Worm (Caenorhabditis elegans): ENCODE results near the gene F49E8.6.

DNA sequence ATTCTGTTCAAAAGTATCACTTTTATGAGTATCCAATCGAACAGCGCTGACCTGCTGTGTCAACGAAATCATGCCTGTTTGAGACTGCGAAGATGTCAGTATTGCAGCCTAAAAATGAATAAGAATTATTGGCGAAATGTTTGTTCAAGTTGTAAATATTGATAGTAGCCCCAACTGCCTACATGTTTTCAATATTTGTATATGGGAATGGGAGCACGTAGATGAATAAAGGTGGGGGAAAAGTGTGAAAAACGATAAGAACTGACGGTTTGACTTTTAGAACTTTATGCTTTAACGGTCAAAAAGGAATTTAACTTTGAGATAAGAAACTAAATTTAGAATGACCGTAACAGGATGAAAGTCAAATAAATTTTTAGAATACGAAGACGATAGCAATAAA, 34.2 kb downstream of the F49E8.6 start:
- TF ChIP-seq mel-28 (tag; optimal IDR thresholded peaks at IDR 0.05; ENCODE audit: borderline replicate concordance) (no peak), F22D6.2 (tag; optimal IDR thresholded peaks at IDR 0.05) (no peak), madf-6 (GFP tag; IDR thresholded peaks at IDR 0.05) (no peak), lsl-1 (GFP tag; optimal IDR thresholded peaks at IDR 0.05) (no peak), tlf-1 (GFP tag; optimal IDR thresholded peaks at IDR 0.05) (no peak), snpc-4 (GFP tag; optimal IDR thresholded peaks at IDR 0.05) (no peak), snpc-4 (tag; optimal IDR thresholded peaks at IDR 0.05) (no peak), snpc-1.1 (tag; optimal IDR thresholded peaks at IDR 0.05; ENCODE audit: insufficient read depth) (no peak), nfyb-1 (GFP tag; IDR thresholded peaks at IDR 0.05) (no peak), pha-4 (tag; optimal IDR thresholded peaks at IDR 0.05) (no peak), snpc-3.4 (tag; optimal IDR thresholded peaks at IDR 0.05) (no peak), unc-62 (GFP tag; optimal IDR thresholded peaks at IDR 0.05) (no peak), pbrm-1 (GFP tag; IDR thresholded peaks at IDR 0.05) (no peak)

All from whole organism, young adult.